Worm (Caenorhabditis elegans): ENCODE data around the gene srv-6.

srv-6 gene

ce11 chrX:4214643-4215042, 42.2 kb upstream of the srv-6 start:
- TF ChIP-seq hrde-1 (tag; optimal IDR thresholded peaks at IDR 0.05; ENCODE audit: borderline replicate concordance): no peak
- no peak for TF ChIP-seq lin-26 (GFP tag; IDR thresholded peaks at IDR 0.05)
- no peak for TF ChIP-seq bed-1 (GFP tag; IDR thresholded peaks at IDR 0.05)
- TF ChIP-seq ceh-79 (tag; optimal IDR thresholded peaks at IDR 0.05): no peak
- TF ChIP-seq aptf-2 (GFP tag; conservative IDR thresholded peaks at IDR 0.05): no peak
- no peak for TF ChIP-seq ekl-4 (GFP tag; IDR thresholded peaks at IDR 0.05)
- no peak for TF ChIP-seq Y79H2A.3 (GFP tag; conservative IDR thresholded peaks at IDR 0.05)
- no peak for TF ChIP-seq hsf-1 (GFP tag; IDR thresholded peaks at IDR 0.05)
- no peak for TF ChIP-seq lin-40 (tag; optimal IDR thresholded peaks at IDR 0.05)
- no peak for TF ChIP-seq dox-1 (GFP tag; IDR thresholded peaks at IDR 0.05)
- TF ChIP-seq somi-1 (GFP tag; optimal IDR thresholded peaks at IDR 0.05): no peak
- no peak for TF ChIP-seq lin-54 (GFP tag; optimal IDR thresholded peaks at IDR 0.05)
- peak; percentile 72 for TF ChIP-seq zfh-2 (GFP tag; conservative IDR thresholded peaks at IDR 0.05)
- TF ChIP-seq ztf-22 (GFP tag; optimal IDR thresholded peaks at IDR 0.05): no peak
- no peak for TF ChIP-seq Y95B8A.8 (GFP tag; IDR thresholded peaks at IDR 0.05)
- TF ChIP-seq ZK185.1 (tag; optimal IDR thresholded peaks at IDR 0.05; ENCODE audit: poor library complexity, severe bottlenecking): no peak
- peak; percentile 48; the same call in 1 of the 2 replicates for TF ChIP-seq hmg-1.2 (GFP tag; IDR thresholded peaks at IDR 0.05)
- TF ChIP-seq cebp-1 (GFP tag; IDR thresholded peaks at IDR 0.05): peak; percentile 85
- TF ChIP-seq cebp-1 (tag; optimal IDR thresholded peaks at IDR 0.05): peak; percentile 97

ce11 chrX:4215500-4216107, 41.3 kb upstream of the srv-6 start:
- TF ChIP-seq athp-1 (tag; optimal IDR thresholded peaks at IDR 0.05) (no peak), tlf-1 (GFP tag; optimal IDR thresholded peaks at IDR 0.05) (no peak), cebp-1 (GFP tag; IDR thresholded peaks at IDR 0.05) (no peak), cebp-1 (tag; optimal IDR thresholded peaks at IDR 0.05) (peak; percentile 11), ztf-26 (tag; optimal IDR thresholded peaks at IDR 0.05) (no peak), attf-3 (GFP tag; conservative IDR thresholded peaks at IDR 0.05) (no peak), zfh-2 (GFP tag; conservative IDR thresholded peaks at IDR 0.05) (no peak), F49E8.2 (tag; optimal IDR thresholded peaks at IDR 0.05; ENCODE audit: insufficient read depth) (no peak), nhr-179 (tag; optimal IDR thresholded peaks at IDR 0.05) (no peak), madf-10 (tag; optimal IDR thresholded peaks at IDR 0.05) (no peak), hrde-1 (tag; optimal IDR thresholded peaks at IDR 0.05; ENCODE audit: borderline replicate concordance) (no peak), snpc-3.4 (tag; optimal IDR thresholded peaks at IDR 0.05) (no peak), Y67H2A.10 (GFP tag; conservative IDR thresholded peaks at IDR 0.05) (no peak), F10E7.11 (tag; optimal IDR thresholded peaks at IDR 0.05) (no peak), madf-8 (GFP tag; conservative IDR thresholded peaks at IDR 0.05) (no peak), ztf-3 (GFP tag; optimal IDR thresholded peaks at IDR 0.05) (no peak), lsl-1 (GFP tag; optimal IDR thresholded peaks at IDR 0.05) (no peak), dox-1 (GFP tag; IDR thresholded peaks at IDR 0.05) (0 out of 2 replicates have a peak, but pooled peaks have one; percentile 15), Y56A3A.18 (GFP tag; IDR thresholded peaks at IDR 0.05) (peak; percentile 16; the same call in 1 of the 2 replicates), aptf-3 (GFP tag; IDR thresholded peaks at IDR 0.05) (no peak), hmg-1.2 (GFP tag; IDR thresholded peaks at IDR 0.05) (no peak), unc-130 (GFP tag; optimal IDR thresholded peaks at IDR 0.05) (no peak), F23B12.7 (tag; optimal IDR thresholded peaks at IDR 0.05; ENCODE audit: insufficient read depth) (no peak), attf-5 (GFP tag; optimal IDR thresholded peaks at IDR 0.05) (peak; percentile 24), nfya-2 (GFP tag; IDR thresholded peaks at IDR 0.05) (no peak), sptf-2 (GFP tag; optimal IDR thresholded peaks at IDR 0.05) (no peak), B0019.2 (GFP tag; conservative IDR thresholded peaks at IDR 0.05) (no peak), rec-8 (tag; optimal IDR thresholded peaks at IDR 0.05) (no peak), let-607 (tag; optimal IDR thresholded peaks at IDR 0.05) (peak in 1 of 2 experiments; percentile 33), hlh-12 (tag; optimal IDR thresholded peaks at IDR 0.05) (no peak), ztf-6 (GFP tag; IDR thresholded peaks at IDR 0.05) (no peak), F57C9.4 (tag; optimal IDR thresholded peaks at IDR 0.05) (no peak), F33H1.4 (GFP tag; IDR thresholded peaks at IDR 0.05) (no peak)
